Worm (Caenorhabditis elegans): ENCODE measurements around the gene F26G1.3.

DNA sequence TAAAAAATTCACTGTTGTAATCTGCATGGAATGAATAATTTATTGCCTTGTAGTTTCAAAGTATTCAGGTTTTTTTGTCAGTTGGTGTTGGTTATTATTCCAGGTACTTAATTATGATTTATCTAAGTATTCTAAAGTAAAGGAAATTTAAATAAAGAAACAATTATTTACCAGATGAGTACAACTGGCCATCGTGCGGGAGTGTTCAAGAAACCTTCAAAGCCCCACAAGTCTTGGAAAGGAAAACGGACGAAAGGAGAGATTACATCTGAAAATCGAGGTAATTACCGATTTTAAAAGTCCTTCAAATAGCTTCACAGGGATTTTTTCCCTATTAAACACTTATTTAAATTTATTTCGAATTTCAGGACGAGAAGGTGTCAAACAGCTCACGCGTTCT lies 48.4 kb upstream of the F26G1.3 start, which contains the start of gene tag-151:
- no peak for TF ChIP-seq nhr-28 (tag; optimal IDR thresholded peaks at IDR 0.05)
- TF ChIP-seq unc-39 (tag; optimal IDR thresholded peaks at IDR 0.05) = no peak
- peak; percentile 58 for TF ChIP-seq spr-3 (GFP tag; optimal IDR thresholded peaks at IDR 0.05)

Data from whole organism, L4 larva.